Fruit fly (Drosophila melanogaster): ENCODE data around the gene Uch.

Gene Uch

DNA sequence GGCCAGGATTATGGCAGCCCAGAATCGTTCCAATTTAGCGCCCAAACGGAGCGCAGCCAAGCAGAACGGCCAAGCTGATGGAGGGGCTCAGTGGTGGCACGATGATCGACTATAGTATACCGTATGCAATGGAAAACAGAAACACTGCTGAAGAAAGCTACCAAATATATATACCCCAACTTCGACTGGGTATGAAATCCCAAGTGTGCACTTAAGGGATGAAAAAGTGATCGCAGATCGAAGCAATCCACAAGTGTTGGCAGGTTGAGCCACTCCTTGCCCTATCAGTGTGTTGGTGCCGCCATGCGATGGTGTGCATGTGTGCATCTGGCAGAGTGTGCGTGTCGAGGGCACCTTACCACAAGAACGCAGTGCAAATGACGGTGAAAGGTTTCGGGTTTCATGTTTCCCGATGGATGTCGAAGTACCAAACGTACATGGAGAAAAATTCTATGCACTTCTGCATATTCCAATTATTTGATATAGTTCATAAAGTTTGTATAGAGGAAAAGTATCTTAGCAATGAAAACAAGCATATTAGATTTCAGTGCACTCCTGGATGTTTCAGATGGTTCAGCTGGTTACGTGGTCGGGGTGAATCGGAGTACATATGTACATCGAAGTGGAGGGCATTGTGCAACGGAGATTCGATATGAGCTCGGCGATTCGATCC lies 31.9 kb downstream of the Uch start:
- TF ChIP-seq ttk (optimal IDR thresholded peaks at IDR 0.05) (no peak), Myc (optimal IDR thresholded peaks at IDR 0.05) (no peak), insv (optimal IDR thresholded peaks at IDR 0.05) (no peak), Sin3A (optimal IDR thresholded peaks at IDR 0.05) (no peak), h (optimal IDR thresholded peaks at IDR 0.05) (no peak), psq (optimal IDR thresholded peaks at IDR 0.05) (no peak)

DNA sequence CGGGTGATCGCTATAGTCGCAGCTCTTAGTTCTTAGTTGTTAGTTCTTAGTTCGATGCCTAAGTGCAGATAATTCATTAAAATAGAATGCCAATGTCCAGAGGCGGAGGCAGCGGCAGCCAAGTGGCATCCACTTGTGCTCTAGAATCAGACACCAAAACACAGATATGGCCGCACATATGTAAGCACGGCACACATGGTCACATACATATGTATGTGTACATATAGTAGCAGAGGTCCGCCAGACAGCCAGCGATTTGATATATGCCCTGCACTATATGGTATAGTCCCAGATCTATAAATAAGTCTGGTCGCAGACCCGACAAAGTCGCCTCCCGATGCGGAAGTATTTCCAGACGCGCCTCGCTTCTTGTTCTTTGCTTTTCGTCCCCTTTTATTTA lies 33.3 kb downstream of the Uch start:
- TF ChIP-seq Myc (optimal IDR thresholded peaks at IDR 0.05) (no peak), psq (optimal IDR thresholded peaks at IDR 0.05) (no peak), ttk (optimal IDR thresholded peaks at IDR 0.05) (no peak), Sin3A (optimal IDR thresholded peaks at IDR 0.05) (no peak), h (optimal IDR thresholded peaks at IDR 0.05) (no peak), insv (optimal IDR thresholded peaks at IDR 0.05) (no peak)

dm6 chr2L:2180120-2180539 lies 33.9 kb downstream of the Uch start:
- TF ChIP-seq h (optimal IDR thresholded peaks at IDR 0.05) (no peak), ttk (optimal IDR thresholded peaks at IDR 0.05) (no peak), insv (optimal IDR thresholded peaks at IDR 0.05) (no peak), psq (optimal IDR thresholded peaks at IDR 0.05) (no peak), Myc (optimal IDR thresholded peaks at IDR 0.05) (no peak), Sin3A (optimal IDR thresholded peaks at IDR 0.05) (no peak)

DNA sequence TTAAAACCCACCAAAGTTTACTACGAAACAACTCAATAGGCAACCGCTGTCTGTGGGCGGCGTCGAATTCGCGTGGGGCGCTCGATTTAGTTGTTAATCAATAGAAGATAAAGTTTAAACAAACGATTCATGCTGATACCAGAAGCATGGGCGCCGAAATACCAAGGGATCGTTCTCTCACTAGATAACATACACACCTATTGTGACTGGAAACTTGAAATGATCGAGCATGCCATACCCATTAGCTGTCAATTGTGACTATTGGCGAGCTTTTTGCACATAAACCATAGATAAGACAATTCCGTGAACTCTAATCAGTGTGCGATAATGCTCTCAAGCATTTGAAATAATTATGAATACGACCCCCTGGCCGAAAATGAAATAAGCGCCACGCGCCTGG lies 34.6 kb downstream of the Uch start:
- TF ChIP-seq h (optimal IDR thresholded peaks at IDR 0.05) (no peak), Sin3A (optimal IDR thresholded peaks at IDR 0.05) (no peak), Myc (optimal IDR thresholded peaks at IDR 0.05) (no peak), ttk (optimal IDR thresholded peaks at IDR 0.05) (no peak), insv (optimal IDR thresholded peaks at IDR 0.05) (no peak), psq (optimal IDR thresholded peaks at IDR 0.05) (no peak)

- TF ChIP-seq h (optimal IDR thresholded peaks at IDR 0.05) (no peak), ttk (optimal IDR thresholded peaks at IDR 0.05) (no peak), Sin3A (optimal IDR thresholded peaks at IDR 0.05) (no peak), Myc (optimal IDR thresholded peaks at IDR 0.05) (no peak), psq (optimal IDR thresholded peaks at IDR 0.05) (no peak), insv (optimal IDR thresholded peaks at IDR 0.05) (no peak)
Observed at dm6 chr2L:2178810-2179143, 35.2 kb downstream of the Uch start.

DNA sequence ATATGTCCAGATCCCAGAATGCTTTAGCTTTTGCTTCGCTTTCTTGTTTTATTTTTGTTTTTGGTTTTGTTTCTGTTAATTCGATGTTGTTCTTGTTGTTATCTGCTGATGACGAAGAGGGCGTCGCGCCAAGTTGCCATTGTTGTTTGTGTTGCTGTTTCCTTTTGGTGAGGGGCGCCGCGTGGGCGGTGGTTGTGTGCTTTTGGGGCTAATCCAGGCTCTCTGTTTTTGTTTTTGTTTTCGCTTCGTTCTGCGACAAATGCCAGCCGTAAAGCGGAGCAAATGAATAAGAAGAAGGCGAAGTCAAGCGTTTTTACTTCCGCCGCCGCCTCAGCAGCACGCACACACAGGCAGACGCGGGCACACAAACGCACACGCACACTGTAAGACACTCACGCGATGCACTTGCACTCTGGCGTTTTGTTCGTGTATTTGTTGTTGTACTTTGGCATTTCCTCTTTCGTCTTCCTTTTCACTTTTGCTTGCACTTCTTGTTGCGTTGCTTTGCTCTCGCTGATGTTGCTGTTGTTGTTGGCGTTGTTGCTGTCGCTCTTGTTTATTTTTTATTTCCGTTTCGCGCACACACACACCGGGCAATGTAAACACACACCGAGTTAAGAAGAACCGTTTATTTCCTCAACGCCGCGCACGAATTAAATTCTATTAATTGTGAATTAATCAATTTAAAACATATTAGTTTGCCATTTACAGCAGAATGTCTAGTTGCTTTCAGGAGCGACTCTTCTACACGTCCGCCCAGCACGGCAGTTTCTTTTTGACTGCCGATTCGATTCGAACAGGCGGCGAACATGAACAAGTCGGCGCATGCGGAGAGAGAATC lies 35.8 kb downstream of the Uch start, which contains the start of gene aop:
Gene aop, minus strand, starts transcription at position 786 of the 841 bp plus-strand sequence.
- TF ChIP-seq insv (optimal IDR thresholded peaks at IDR 0.05), result no peak
- no peak for TF ChIP-seq ttk (optimal IDR thresholded peaks at IDR 0.05)

DNA sequence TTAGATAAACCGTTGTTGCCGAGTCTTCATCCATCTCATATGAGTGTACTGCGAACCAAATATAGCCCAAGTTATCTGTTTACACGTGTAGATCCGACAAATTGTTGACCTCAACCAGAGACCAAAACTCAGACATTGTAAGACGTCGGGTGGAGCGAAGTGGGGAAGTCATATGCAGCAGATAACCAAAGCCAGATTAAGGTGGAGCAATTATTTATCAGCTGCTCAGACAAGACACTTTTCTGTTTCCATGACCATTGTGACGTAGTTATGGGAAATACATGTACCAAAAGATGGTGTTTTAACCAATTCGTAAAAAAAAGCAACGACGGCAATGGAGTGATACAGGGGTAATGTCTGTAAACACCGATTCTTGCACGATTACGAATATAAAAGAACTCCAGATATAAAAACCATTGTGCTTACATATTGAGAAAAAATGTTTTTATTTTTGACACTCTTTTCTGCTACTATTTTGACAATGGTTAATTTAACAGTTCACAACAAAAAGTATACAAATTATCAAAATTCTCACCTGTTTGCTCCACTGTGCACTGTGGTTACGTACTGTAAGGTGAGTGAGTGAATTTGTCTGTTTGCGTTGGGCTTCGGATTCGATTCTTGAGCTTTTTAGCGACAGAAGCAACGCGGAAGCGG lies 36.6 kb downstream of the Uch start:
- no peak for TF ChIP-seq ttk (optimal IDR thresholded peaks at IDR 0.05)
- no peak for TF ChIP-seq h (optimal IDR thresholded peaks at IDR 0.05)
- no peak for TF ChIP-seq Sin3A (optimal IDR thresholded peaks at IDR 0.05)
- no peak for TF ChIP-seq insv (optimal IDR thresholded peaks at IDR 0.05)
- TF ChIP-seq psq (optimal IDR thresholded peaks at IDR 0.05), result no peak
- no peak for TF ChIP-seq Myc (optimal IDR thresholded peaks at IDR 0.05)

- no peak for TF ChIP-seq Myc (optimal IDR thresholded peaks at IDR 0.05)
- TF ChIP-seq h (optimal IDR thresholded peaks at IDR 0.05), result no peak
- no peak for TF ChIP-seq Sin3A (optimal IDR thresholded peaks at IDR 0.05)
Observed at dm6 chr2L:2175930-2176643, 37.9 kb downstream of the Uch start.

- TF ChIP-seq Myc (optimal IDR thresholded peaks at IDR 0.05), result no peak
- TF ChIP-seq h (optimal IDR thresholded peaks at IDR 0.05), result no peak
- no peak for TF ChIP-seq Sin3A (optimal IDR thresholded peaks at IDR 0.05)
- no peak for TF ChIP-seq ttk (optimal IDR thresholded peaks at IDR 0.05)
- TF ChIP-seq insv (optimal IDR thresholded peaks at IDR 0.05), result no peak
- no peak for TF ChIP-seq psq (optimal IDR thresholded peaks at IDR 0.05)
Observed at dm6 chr2L:2175090-2175830, 38.8 kb downstream of the Uch start.

DNA sequence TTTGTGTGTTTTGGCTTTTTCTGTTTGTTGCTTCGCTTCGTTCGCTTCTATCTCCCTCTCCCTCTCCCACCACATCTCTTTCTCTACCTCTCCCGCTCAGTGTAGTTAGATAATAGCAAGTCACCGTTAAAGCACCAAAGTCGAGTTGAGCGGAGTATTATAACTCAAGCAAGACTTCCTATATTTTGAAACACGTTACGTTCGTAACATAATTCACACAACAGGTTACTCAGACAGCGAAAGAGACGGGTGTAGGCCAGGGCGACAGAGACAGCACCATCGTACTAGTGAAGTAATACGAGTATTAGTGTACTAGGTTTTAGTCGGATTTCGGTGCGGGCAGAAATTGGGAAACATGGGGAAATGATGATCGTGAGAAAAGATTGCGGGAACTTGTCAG lies 40.4 kb downstream of the Uch start:
- TF ChIP-seq Myc (optimal IDR thresholded peaks at IDR 0.05) (no peak), insv (optimal IDR thresholded peaks at IDR 0.05) (no peak), ttk (optimal IDR thresholded peaks at IDR 0.05) (no peak), Sin3A (optimal IDR thresholded peaks at IDR 0.05) (no peak), psq (optimal IDR thresholded peaks at IDR 0.05) (no peak), h (optimal IDR thresholded peaks at IDR 0.05) (no peak)

DNA sequence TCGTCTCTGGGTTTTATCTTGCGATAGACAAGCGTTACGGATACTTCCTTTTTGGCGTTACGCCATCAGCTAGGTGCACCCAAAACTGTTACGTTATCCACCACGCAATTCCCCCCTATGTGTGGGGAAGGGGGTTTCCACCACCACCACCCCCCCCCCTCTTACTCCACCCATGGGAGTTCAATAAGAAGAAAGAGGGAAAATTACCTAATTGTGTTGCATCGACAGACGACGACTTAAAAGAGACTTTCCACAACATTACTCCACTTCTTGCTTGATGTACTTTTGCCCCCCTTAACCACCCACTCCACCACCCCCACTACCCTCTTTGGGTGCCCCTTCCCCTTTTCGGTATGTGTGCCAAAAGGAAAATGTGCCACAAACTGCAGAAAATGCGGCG lies 40.8 kb downstream of the Uch start:
- no peak for TF ChIP-seq Sin3A (optimal IDR thresholded peaks at IDR 0.05)
- TF ChIP-seq Myc (optimal IDR thresholded peaks at IDR 0.05), result no peak
- TF ChIP-seq psq (optimal IDR thresholded peaks at IDR 0.05), result no peak
- TF ChIP-seq insv (optimal IDR thresholded peaks at IDR 0.05), result no peak
- TF ChIP-seq ttk (optimal IDR thresholded peaks at IDR 0.05), result no peak
- TF ChIP-seq h (optimal IDR thresholded peaks at IDR 0.05), result no peak
